Worm (Caenorhabditis elegans): ENCODE measurements around the gene pde-4.

pde-4 gene

DNA sequence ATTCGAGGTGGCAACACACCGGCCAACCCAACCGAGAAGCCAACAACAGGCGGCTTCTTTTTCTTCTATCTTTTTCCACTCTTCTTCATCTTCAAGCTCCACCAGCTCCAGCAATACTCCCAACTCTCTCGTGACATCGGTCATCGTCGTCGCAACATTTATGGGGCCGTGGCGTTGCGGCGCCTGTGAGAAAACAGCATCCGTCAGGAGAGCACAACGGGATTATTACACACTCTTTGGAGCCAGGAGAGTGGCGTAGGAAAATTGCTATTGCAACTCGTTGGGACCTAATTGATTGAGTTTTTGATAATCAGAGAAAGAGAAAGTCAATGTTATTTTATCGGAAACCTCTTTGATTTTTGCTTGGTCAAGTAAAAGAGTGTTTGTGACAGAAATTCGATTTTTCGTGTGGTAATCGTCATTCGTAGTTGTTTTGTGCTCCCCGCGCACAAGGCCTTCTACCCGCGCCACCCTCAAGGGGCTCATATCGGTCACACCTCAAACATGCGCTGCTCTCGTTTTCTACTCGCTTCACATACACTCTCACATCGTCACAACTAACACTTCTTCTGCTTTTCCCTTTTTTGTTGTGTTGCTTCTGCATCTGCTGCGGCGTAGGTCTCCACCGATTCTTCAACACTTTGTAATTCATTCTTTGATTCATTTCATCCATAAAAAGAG, 10.7 kb downstream of the pde-4 start:
- TF ChIP-seq scrt-1 (GFP tag; IDR thresholded peaks at IDR 0.05) = no peak
- TF ChIP-seq tbx-37 (GFP tag; conservative IDR thresholded peaks at IDR 0.05) = no peak
- no peak for TF ChIP-seq ceh-36 (tag; optimal IDR thresholded peaks at IDR 0.05)
- TF ChIP-seq hmg-4 (GFP tag; optimal IDR thresholded peaks at IDR 0.05) = no peak
- no peak for TF ChIP-seq pes-1 (GFP tag; IDR thresholded peaks at IDR 0.05)
- TF ChIP-seq ceh-13 (GFP tag; optimal IDR thresholded peaks at IDR 0.05) = no peak
- TF ChIP-seq ama-1 (optimal IDR thresholded peaks at IDR 0.05) = no peak
- TF ChIP-seq aly-1 (tag; optimal IDR thresholded peaks at IDR 0.05) = no peak
- TF ChIP-seq B0310.2 (tag; optimal IDR thresholded peaks at IDR 0.05) = no peak
- TF ChIP-seq hnd-1 (tag; optimal IDR thresholded peaks at IDR 0.05) = no peak
- no peak for TF ChIP-seq flt-1 (GFP tag; IDR thresholded peaks at IDR 0.05)
- no peak for TF ChIP-seq F13C5.2 (tag; optimal IDR thresholded peaks at IDR 0.05)
- TF ChIP-seq tbx-11 (GFP tag; IDR thresholded peaks at IDR 0.05) = no peak
- TF ChIP-seq ets-7 (tag; optimal IDR thresholded peaks at IDR 0.05) = no peak
- TF ChIP-seq hmbx-1 (tag; optimal IDR thresholded peaks at IDR 0.05) = no peak
- no peak for TF ChIP-seq tra-4 (tag; optimal IDR thresholded peaks at IDR 0.05)
- TF ChIP-seq sea-1 (GFP tag; conservative IDR thresholded peaks at IDR 0.05) = no peak

DNA sequence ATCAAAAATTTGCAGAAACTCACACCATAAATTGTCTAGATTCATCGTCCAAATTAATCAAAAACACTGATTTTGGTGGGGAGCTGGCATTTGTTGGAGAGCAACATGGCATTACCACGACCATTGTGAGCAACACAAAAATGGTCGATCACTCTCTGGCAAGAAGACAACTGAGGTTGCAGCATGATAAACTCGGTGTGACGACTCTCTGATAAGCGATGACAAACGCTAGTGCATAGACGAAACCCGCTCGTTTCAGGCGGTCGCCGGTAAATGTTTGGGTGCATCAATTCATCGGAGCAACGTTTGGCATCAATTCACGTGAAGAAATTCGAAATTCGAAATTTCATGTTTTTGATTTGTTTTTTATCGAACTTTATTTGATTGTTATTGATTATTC, 12.0 kb downstream of the pde-4 start:
- TF ChIP-seq flt-1 (GFP tag; IDR thresholded peaks at IDR 0.05) = no peak
- TF ChIP-seq F13C5.2 (tag; optimal IDR thresholded peaks at IDR 0.05) = no peak
- no peak for TF ChIP-seq ets-7 (tag; optimal IDR thresholded peaks at IDR 0.05)
- TF ChIP-seq hnd-1 (tag; optimal IDR thresholded peaks at IDR 0.05) = no peak
- no peak for TF ChIP-seq tbx-37 (GFP tag; conservative IDR thresholded peaks at IDR 0.05)
- no peak for TF ChIP-seq sea-1 (GFP tag; conservative IDR thresholded peaks at IDR 0.05)
- no peak for TF ChIP-seq hmg-4 (GFP tag; optimal IDR thresholded peaks at IDR 0.05)
- TF ChIP-seq B0310.2 (tag; optimal IDR thresholded peaks at IDR 0.05) = no peak
- no peak for TF ChIP-seq scrt-1 (GFP tag; IDR thresholded peaks at IDR 0.05)
- TF ChIP-seq tbx-11 (GFP tag; IDR thresholded peaks at IDR 0.05) = no peak
- no peak for TF ChIP-seq hmbx-1 (tag; optimal IDR thresholded peaks at IDR 0.05)
- no peak for TF ChIP-seq tra-4 (tag; optimal IDR thresholded peaks at IDR 0.05)
- TF ChIP-seq pes-1 (GFP tag; IDR thresholded peaks at IDR 0.05) = no peak
- TF ChIP-seq aly-1 (tag; optimal IDR thresholded peaks at IDR 0.05) = no peak
- TF ChIP-seq ceh-13 (GFP tag; optimal IDR thresholded peaks at IDR 0.05) = no peak
- no peak for TF ChIP-seq ceh-36 (tag; optimal IDR thresholded peaks at IDR 0.05)
- no peak for TF ChIP-seq ama-1 (optimal IDR thresholded peaks at IDR 0.05)

- TF ChIP-seq ceh-36 (tag; optimal IDR thresholded peaks at IDR 0.05) (no peak), hnd-1 (tag; optimal IDR thresholded peaks at IDR 0.05) (no peak), sea-1 (GFP tag; conservative IDR thresholded peaks at IDR 0.05) (no peak), ceh-13 (GFP tag; optimal IDR thresholded peaks at IDR 0.05) (no peak), pes-1 (GFP tag; IDR thresholded peaks at IDR 0.05) (no peak), flt-1 (GFP tag; IDR thresholded peaks at IDR 0.05) (no peak), F13C5.2 (tag; optimal IDR thresholded peaks at IDR 0.05) (no peak), aly-1 (tag; optimal IDR thresholded peaks at IDR 0.05) (no peak)
These were observed 14.1 kb downstream of the pde-4 start for ce11 chrII:7636941-7637340.

DNA sequence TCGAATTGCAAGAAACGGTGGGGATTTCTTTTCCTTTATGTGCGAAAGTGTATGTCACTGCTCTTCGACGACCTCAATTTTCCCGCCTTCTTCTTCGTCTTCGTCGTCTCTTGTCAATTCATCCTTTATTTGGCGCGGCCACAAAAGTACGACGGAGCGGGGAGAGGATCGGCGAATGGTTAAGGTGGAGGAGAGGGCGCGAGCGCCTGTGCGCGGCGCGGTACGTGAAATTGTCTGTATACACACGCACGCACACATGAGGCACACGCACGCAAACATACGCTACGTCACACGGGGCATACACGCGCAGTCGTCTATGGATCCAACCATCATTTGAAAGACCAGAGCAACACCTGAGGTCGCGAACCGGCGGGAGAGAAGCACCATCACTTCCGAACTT, 15.8 kb downstream of the pde-4 start:
- no peak for TF ChIP-seq pes-1 (GFP tag; IDR thresholded peaks at IDR 0.05)
- TF ChIP-seq hmg-4 (GFP tag; optimal IDR thresholded peaks at IDR 0.05) = peak; percentile 14

- no peak for TF ChIP-seq B0310.2 (tag; optimal IDR thresholded peaks at IDR 0.05)
- TF ChIP-seq tra-4 (tag; optimal IDR thresholded peaks at IDR 0.05) = no peak
- no peak for TF ChIP-seq hmbx-1 (tag; optimal IDR thresholded peaks at IDR 0.05)
- TF ChIP-seq hnd-1 (tag; optimal IDR thresholded peaks at IDR 0.05) = no peak
- no peak for TF ChIP-seq hmg-4 (GFP tag; optimal IDR thresholded peaks at IDR 0.05)
- no peak for TF ChIP-seq aly-1 (tag; optimal IDR thresholded peaks at IDR 0.05)
- TF ChIP-seq scrt-1 (GFP tag; IDR thresholded peaks at IDR 0.05) = no peak
- TF ChIP-seq ets-7 (tag; optimal IDR thresholded peaks at IDR 0.05) = no peak
- no peak for TF ChIP-seq flt-1 (GFP tag; IDR thresholded peaks at IDR 0.05)
- TF ChIP-seq sea-1 (GFP tag; conservative IDR thresholded peaks at IDR 0.05) = no peak
- TF ChIP-seq ceh-36 (tag; optimal IDR thresholded peaks at IDR 0.05) = no peak
- no peak for TF ChIP-seq pes-1 (GFP tag; IDR thresholded peaks at IDR 0.05)
- TF ChIP-seq ceh-13 (GFP tag; optimal IDR thresholded peaks at IDR 0.05) = no peak
- TF ChIP-seq F13C5.2 (tag; optimal IDR thresholded peaks at IDR 0.05) = no peak
These were observed 19.3 kb downstream of the pde-4 start for ce11 chrII:7631677-7632210.

DNA sequence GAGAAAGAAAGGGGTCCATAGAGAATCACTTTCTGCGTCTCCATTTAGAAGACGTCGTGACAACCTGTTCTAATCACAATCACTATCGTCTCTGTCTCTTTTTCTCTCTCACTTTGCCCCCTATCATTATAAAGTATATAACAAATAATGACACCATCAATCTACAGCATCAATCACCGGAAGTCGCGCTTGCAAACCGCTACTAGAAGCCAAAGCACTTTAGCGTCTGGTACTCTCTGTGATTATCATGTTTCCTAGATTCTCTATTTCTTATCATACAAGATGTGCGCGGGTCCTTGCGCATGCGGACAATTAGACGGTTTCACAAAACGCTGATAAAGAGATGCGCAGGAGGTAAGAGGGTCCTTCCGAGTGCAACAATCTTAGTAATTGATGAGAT, 19.9 kb downstream of the pde-4 start:
- TF ChIP-seq ets-7 (tag; optimal IDR thresholded peaks at IDR 0.05) (no peak), hmbx-1 (tag; optimal IDR thresholded peaks at IDR 0.05) (no peak), sea-1 (GFP tag; conservative IDR thresholded peaks at IDR 0.05) (no peak), ceh-36 (tag; optimal IDR thresholded peaks at IDR 0.05) (no peak), pes-1 (GFP tag; IDR thresholded peaks at IDR 0.05) (no peak), aly-1 (tag; optimal IDR thresholded peaks at IDR 0.05) (no peak), F13C5.2 (tag; optimal IDR thresholded peaks at IDR 0.05) (no peak), tbx-37 (GFP tag; conservative IDR thresholded peaks at IDR 0.05) (no peak)

ce11 chrII:7630052-7630451, 21.0 kb downstream of the pde-4 start:
- no peak for TF ChIP-seq flt-1 (GFP tag; IDR thresholded peaks at IDR 0.05)
- no peak for TF ChIP-seq hnd-1 (tag; optimal IDR thresholded peaks at IDR 0.05)
- no peak for TF ChIP-seq sea-1 (GFP tag; conservative IDR thresholded peaks at IDR 0.05)
- TF ChIP-seq scrt-1 (GFP tag; IDR thresholded peaks at IDR 0.05) = no peak
- no peak for TF ChIP-seq tbx-11 (GFP tag; IDR thresholded peaks at IDR 0.05)
- no peak for TF ChIP-seq pes-1 (GFP tag; IDR thresholded peaks at IDR 0.05)
- no peak for TF ChIP-seq ama-1 (optimal IDR thresholded peaks at IDR 0.05)
- no peak for TF ChIP-seq hmg-4 (GFP tag; optimal IDR thresholded peaks at IDR 0.05)
- no peak for TF ChIP-seq tra-4 (tag; optimal IDR thresholded peaks at IDR 0.05)
- no peak for TF ChIP-seq ceh-36 (tag; optimal IDR thresholded peaks at IDR 0.05)
- TF ChIP-seq ets-7 (tag; optimal IDR thresholded peaks at IDR 0.05) = no peak
- TF ChIP-seq tbx-37 (GFP tag; conservative IDR thresholded peaks at IDR 0.05) = no peak
- TF ChIP-seq ceh-13 (GFP tag; optimal IDR thresholded peaks at IDR 0.05) = no peak

Data from whole organism, early embryonic.